Worm (Caenorhabditis elegans) whole organism, young adult: ENCODE measurements around the gene F53B3.6.

ENCODE experiments used
- F10E7.11 ChIP-seq: sonication (generic microtip); optimal IDR thresholded peaks from 2 replicates; lab custom pipeline; 2017; ENCODE audit warnings: mild to moderate bottlenecking, missing genetic modification characterization, moderate library complexity, missing compliant biosample characterization
- T07F8.4 ChIP-seq: sonication (generic microtip); optimal IDR thresholded peaks from 2 replicates; lab custom pipeline; 2016; ENCODE audit warnings: mild to moderate bottlenecking, missing genetic modification characterization, moderate library complexity, missing compliant biosample characterization
- him-1 ChIP-seq: sonication (generic microtip); optimal IDR thresholded peaks from 2 replicates; lab custom pipeline; 2016; ENCODE audit warnings: missing genotype, missing genetic modification reagents, missing genetic modification characterization, missing compliant biosample characterization
- sea-2 ChIP-seq: fragments of 200-800 bp; sonication (Bioruptor generic); IDR thresholded peaks from 2 replicates; pipeline ENCODE4 v1.3.6; 2022; ENCODE audit warnings: missing genetic modification characterization, missing compliant biosample characterization
- snpc-4 ChIP-seq, 5 experiments: fragments of 150-350 bp in 1 of 5; sonication (generic microtip) in 4 of 5; optimal IDR thresholded peaks; 2 replicates each; lab custom pipeline; 2014 to 2018; ENCODE audit warnings: missing genetic modification characterization in 5 of 5, missing biosample characterization in 3 of 5, antibody characterized with exemption in 2 of 5, mild to moderate bottlenecking in 2 of 5, missing compliant biosample characterization in 2 of 5, missing genotype in 2 of 5, moderate library complexity in 2 of 5, missing genetic modification reagents in 1 of 5
- ztf-22 ChIP-seq: fragments of 200-800 bp; sonication (Bioruptor generic); optimal IDR thresholded peaks from 2 replicates; lab custom pipeline; 2018; ENCODE audit warnings: mild to moderate bottlenecking, missing genetic modification characterization, moderate library complexity, missing compliant biosample characterization

ce11 chrX:2852388-2852908 lies 11.6 kb upstream of the F53B3.6 start, which contains the start of gene kin-29:
- TF ChIP-seq F10E7.11 (no peak), him-1 (no peak), ztf-22 (peak; percentile 6), sea-2 (no peak), T07F8.4 (tag; lab: Kevin White, UChicago) (peak; percentile 51), snpc-4 (GFP tag; optimal IDR thresholded peaks at IDR 0.05; lab: Kevin White, UChicago) (peak; percentile 15), snpc-4 (tag; optimal IDR thresholded peaks at IDR 0.05; lab: Kevin White, UChicago) (peak in 3 of 4 experiments; percentile 43 to 66 (median 66))
